Worm (Caenorhabditis elegans) whole organism, L3 larva: Measurements from ENCODE around the gene srm-6.

ENCODE experiments used
- aly-2 ChIP-seq: fragments of 150-350 bp; optimal IDR thresholded peaks from 2 replicates; lab custom pipeline; 2014; ENCODE audit warnings: missing biosample characterization, missing genetic modification characterization
- ceh-16 ChIP-seq: sonication (generic microtip); optimal IDR thresholded peaks from 2 replicates; lab custom pipeline; 2017; ENCODE audit warnings: missing biosample characterization, missing genetic modification characterization
- ceh-82 ChIP-seq: fragments of 150-350 bp; optimal IDR thresholded peaks from 2 replicates; lab custom pipeline; 2014; ENCODE audit warnings: missing biosample characterization, missing genetic modification characterization
- egl-5 ChIP-seq: fragments of 150-350 bp; optimal IDR thresholded peaks from 2 replicates; lab custom pipeline; 2017; ENCODE audit warnings: missing biosample characterization, missing genetic modification reagents, missing genetic modification characterization, inconsistent platforms
- fos-1 ChIP-seq: fragments of 150-350 bp; optimal IDR thresholded peaks from 2 replicates; lab custom pipeline; 2014; ENCODE audit warnings: missing biosample characterization, missing genetic modification characterization
- lsy-12 ChIP-seq: sonication (generic microtip); optimal IDR thresholded peaks from 2 replicates; lab custom pipeline; 2016; ENCODE audit warnings: mild to moderate bottlenecking, missing genetic modification characterization, missing compliant biosample characterization
- nfya-1 ChIP-seq: sonication (generic microtip); optimal IDR thresholded peaks from 2 replicates; lab custom pipeline; 2017; ENCODE audit warnings: missing genetic modification characterization, mild to moderate bottlenecking, missing compliant biosample characterization, antibody characterized with exemption, moderate library complexity; ENCODE audit not compliant: insufficient read depth
- nhr-237 ChIP-seq: fragments of 150-350 bp; optimal IDR thresholded peaks from 2 replicates; lab custom pipeline; 2014; ENCODE audit warnings: missing biosample characterization, missing genetic modification characterization
- sea-2 ChIP-seq: fragments of 150-350 bp; sonication (generic microtip); optimal IDR thresholded peaks from 4 replicates; lab custom pipeline; 2014; ENCODE audit warnings: missing biosample characterization, missing genetic modification reagents, missing genetic modification characterization
- unc-39 ChIP-seq: sonication (generic microtip); optimal IDR thresholded peaks from 4 replicates; lab custom pipeline; 2017; ENCODE audit warnings: missing biosample characterization, missing genetic modification characterization
- unc-62 ChIP-seq: fragments of 150-350 bp; sonication (generic microtip); optimal IDR thresholded peaks from 4 replicates; lab custom pipeline; 2014; ENCODE audit warnings: missing biosample characterization, missing genetic modification reagents, missing genetic modification characterization
- zag-1 ChIP-seq: fragments of 150-350 bp; optimal IDR thresholded peaks from 2 replicates; lab custom pipeline; 2014; ENCODE audit warnings: missing biosample characterization, missing genetic modification characterization

The srm-6 gene

ce11 chrV:14380242-14380641 is 43.5 kb downstream of the srm-6 start:
- TF ChIP-seq nhr-237 (no peak), egl-5 (no peak), unc-39 (tag; lab: Kevin White, UChicago) (no peak), lsy-12 (tag; lab: Kevin White, UChicago) (no peak), sea-2 (GFP tag; lab: Kevin White, UChicago) (no peak), ceh-82 (tag; lab: Kevin White, UChicago) (no peak), zag-1 (no peak), nfya-1 (no peak), unc-62 (no peak), ceh-16 (tag; lab: Kevin White, UChicago) (no peak), aly-2 (tag; lab: Kevin White, UChicago) (no peak), fos-1 (no peak)
